Fruit fly (Drosophila melanogaster): Measurements from ENCODE around the gene PIG-Wb.
A peak's percentile ranks its signal among the peaks of the same experiment; 100 is the strongest.

dm6 chr3L:1688569-1688968, 49.3 kb downstream of the PIG-Wb start:
- no peak for TF ChIP-seq esn (GFP tag; optimal IDR thresholded peaks at IDR 0.05)
- TF ChIP-seq Eip93F (GFP tag; optimal IDR thresholded peaks at IDR 0.05), result no peak
- TF ChIP-seq CG11902 (GFP tag; optimal IDR thresholded peaks at IDR 0.05), result no peak
- no peak for TF ChIP-seq lz (GFP tag; optimal IDR thresholded peaks at IDR 0.05)
- no peak for TF ChIP-seq Sox14 (GFP tag; optimal IDR thresholded peaks at IDR 0.05)
- no peak for TF ChIP-seq CG32006 (GFP tag; optimal IDR thresholded peaks at IDR 0.05)
- no peak for TF ChIP-seq CG16779 (tag; optimal IDR thresholded peaks at IDR 0.05)
- no peak for TF ChIP-seq topi (GFP tag; optimal IDR thresholded peaks at IDR 0.05)
- TF ChIP-seq Eip78C (GFP tag), result peak; percentile 49
- TF ChIP-seq CG11294 (GFP tag; IDR thresholded peaks at IDR 0.05), result no peak
- TF ChIP-seq Hr39 (GFP tag; optimal IDR thresholded peaks at IDR 0.05), result no peak
